Worm (Caenorhabditis elegans): ENCODE data around the gene gly-9.

gly-9 gene

DNA sequence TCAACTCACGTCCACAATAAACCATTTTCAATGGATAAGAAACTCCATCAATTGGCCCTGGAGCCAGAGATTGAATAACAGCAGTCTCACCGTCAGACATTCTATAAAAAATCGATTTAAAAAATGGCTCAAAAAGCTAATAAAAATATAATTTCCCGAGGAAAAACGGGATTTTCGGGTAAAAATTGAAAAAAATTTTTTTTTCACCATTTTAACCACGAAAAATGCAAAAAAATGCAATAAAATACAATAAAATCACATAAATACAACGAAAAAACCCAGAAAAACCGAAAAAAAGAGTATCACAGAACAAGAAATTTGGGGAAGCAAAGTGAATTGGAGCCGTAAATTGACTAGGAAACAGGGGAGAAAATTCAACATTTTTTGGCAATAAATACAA lies 11.6 kb downstream of the gly-9 start, which contains the start of gene Y47D3A.21:
Y47D3A.21 (minus strand) TSS at position 101 of the 400 bp plus-strand sequence.
- no peak for TF ChIP-seq sox-2 (GFP tag; IDR thresholded peaks at IDR 0.05)
- TF ChIP-seq zip-5 (tag; optimal IDR thresholded peaks at IDR 0.05) = no peak
- TF ChIP-seq madf-2 (tag; optimal IDR thresholded peaks at IDR 0.05) = no peak
- TF ChIP-seq unc-42 (tag; optimal IDR thresholded peaks at IDR 0.05) = no peak

DNA sequence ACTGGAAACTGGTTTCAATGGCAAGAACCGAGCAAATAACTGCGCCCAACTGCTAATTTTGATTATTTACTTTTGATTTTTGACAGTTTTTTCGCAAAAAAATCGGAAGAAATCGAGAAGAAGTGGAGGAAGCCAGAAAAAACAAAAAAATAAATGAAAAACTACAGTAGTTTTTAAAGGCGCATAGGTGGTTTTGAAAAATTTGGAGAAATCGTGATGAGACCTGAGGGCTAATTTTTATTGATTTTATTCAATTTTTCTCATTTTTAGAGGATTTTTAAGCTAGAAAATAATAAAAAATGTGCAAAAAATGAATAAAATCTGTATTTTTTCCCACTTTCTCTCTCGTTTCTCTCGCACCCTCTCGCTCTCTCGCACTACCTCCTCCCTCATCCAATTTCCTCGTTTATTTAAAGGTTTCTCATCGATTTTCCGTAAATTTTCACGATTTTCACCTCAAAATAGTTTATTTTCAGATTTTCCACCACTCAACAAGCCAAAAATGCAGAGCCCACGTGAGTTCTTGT lies 15.7 kb downstream of the gly-9 start, which contains the start of gene Y47D3A.20:
Y47D3A.20 (plus strand) TSS at position 477 of the 527 bp plus-strand sequence.
- TF ChIP-seq fkh-10 (GFP tag; optimal IDR thresholded peaks at IDR 0.05) (no peak), unc-86 (tag; optimal IDR thresholded peaks at IDR 0.05) (no peak), zip-5 (tag; optimal IDR thresholded peaks at IDR 0.05) (no peak), pat-9 (tag; optimal IDR thresholded peaks at IDR 0.05) (no peak), ceh-45 (GFP tag; IDR thresholded peaks at IDR 0.05) (no peak), rnt-1 (tag; optimal IDR thresholded peaks at IDR 0.05) (no peak), madf-2 (tag; optimal IDR thresholded peaks at IDR 0.05) (no peak), dve-1 (tag; optimal IDR thresholded peaks at IDR 0.05) (no peak), eyg-1 (tag; optimal IDR thresholded peaks at IDR 0.05) (no peak), lim-6 (tag; optimal IDR thresholded peaks at IDR 0.05) (no peak), mec-3 (tag; optimal IDR thresholded peaks at IDR 0.05; ENCODE audit: borderline replicate concordance) (no peak), pha-2 (tag; optimal IDR thresholded peaks at IDR 0.05) (no peak)

DNA sequence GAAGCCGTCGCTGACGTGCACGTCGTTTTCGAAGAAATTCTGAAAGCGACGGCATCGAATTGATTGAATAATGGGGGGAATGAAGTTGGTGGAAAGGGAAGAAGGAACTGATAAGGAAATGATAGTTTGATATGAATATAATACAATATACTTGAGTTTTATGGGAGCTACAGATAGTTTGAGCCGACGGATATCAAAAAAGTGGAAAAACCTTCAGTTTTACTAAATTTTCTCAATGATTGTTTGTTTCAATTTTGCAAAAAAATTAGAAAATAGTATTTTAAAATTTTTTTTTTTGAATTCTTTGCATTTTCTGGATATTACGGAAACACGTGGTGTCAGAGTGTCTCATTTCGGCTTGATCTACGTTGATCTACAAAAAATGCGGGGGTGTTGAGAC lies 19.6 kb downstream of the gly-9 start, which contains the start of gene obr-1:
obr-1 (minus strand) TSS at position 101 of the 400 bp plus-strand sequence.
- TF ChIP-seq ceh-24 (tag; optimal IDR thresholded peaks at IDR 0.05) (no peak), elt-4 (tag; optimal IDR thresholded peaks at IDR 0.05) (no peak), ceh-18 (tag; optimal IDR thresholded peaks at IDR 0.05) (no peak), ets-4 (tag; optimal IDR thresholded peaks at IDR 0.05) (no peak), ttx-3 (tag; optimal IDR thresholded peaks at IDR 0.05) (no peak), mec-3 (tag; optimal IDR thresholded peaks at IDR 0.05; ENCODE audit: borderline replicate concordance) (no peak), ceh-14 (tag; optimal IDR thresholded peaks at IDR 0.05) (no peak), npax-4 (tag; optimal IDR thresholded peaks at IDR 0.05) (no peak), ceh-19 (GFP tag; optimal IDR thresholded peaks at IDR 0.05) (no peak)

DNA sequence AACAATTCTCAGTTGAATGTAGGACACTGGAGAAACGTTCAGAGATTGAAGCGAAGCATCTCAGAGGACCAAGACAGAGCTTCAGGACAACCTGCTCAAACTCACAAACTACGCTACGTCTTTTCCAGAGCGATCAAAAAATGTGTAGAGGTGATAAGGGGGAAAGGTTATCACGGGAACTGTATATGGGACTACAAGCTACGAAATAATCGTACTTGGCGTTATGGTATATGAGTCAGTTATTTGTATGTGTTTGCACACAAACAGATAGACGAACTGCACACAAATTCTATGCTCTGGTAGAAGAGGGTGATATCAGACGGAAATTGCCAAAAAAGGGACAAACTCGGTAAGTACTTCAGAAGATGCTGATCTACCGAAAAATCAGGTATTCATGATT lies 21.2 kb downstream of the gly-9 start:
- no peak for TF ChIP-seq lim-6 (tag; optimal IDR thresholded peaks at IDR 0.05)

DNA sequence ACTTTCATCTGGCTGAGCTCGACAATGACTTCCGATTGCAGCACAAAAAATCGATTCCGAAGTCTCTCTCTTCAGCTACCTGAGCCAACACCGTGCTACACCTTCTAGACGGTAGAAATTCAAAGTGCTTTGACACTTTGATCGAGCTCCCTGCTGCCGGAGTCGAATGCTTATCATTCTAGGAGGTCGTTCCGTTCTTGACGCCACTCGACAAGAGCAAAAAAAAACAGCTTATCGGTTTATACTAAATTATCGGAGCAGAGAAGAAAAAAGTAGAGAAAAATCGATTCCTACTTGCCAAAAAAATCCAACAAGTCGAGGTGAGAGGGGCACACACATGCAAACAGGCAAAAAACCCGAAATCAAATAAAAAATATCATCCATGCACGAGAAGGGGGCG lies 21.8 kb downstream of the gly-9 start:
- TF ChIP-seq ref-2 (tag; optimal IDR thresholded peaks at IDR 0.05) (no peak), che-1 (tag; optimal IDR thresholded peaks at IDR 0.05) (no peak), hlh-15 (tag; optimal IDR thresholded peaks at IDR 0.05) (no peak)

DNA sequence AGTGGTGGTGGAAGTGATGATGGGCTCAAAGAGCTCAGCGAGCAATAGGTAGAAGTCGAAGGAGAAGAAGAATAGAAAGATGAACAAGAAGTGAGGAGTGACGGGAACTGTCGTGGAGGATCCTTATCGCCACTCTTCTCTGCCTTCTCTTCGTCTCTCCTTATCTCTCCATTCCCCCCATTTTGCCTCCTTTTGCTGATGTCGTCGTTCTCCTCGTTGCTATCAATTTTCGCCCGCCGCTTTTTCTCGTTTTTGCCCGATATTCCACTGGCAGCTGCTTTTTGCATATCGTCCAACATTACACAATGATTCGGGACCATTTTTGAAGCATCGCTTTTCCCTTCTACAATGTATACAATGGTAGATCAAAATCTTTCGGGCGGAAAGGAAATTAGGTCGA lies 23.0 kb downstream of the gly-9 start:
- TF ChIP-seq ref-2 (tag; optimal IDR thresholded peaks at IDR 0.05) = peak; percentile 23
- no peak for TF ChIP-seq tbx-7 (tag; optimal IDR thresholded peaks at IDR 0.05)
- peak; percentile 62 for TF ChIP-seq elt-2 (tag; optimal IDR thresholded peaks at IDR 0.05)

DNA sequence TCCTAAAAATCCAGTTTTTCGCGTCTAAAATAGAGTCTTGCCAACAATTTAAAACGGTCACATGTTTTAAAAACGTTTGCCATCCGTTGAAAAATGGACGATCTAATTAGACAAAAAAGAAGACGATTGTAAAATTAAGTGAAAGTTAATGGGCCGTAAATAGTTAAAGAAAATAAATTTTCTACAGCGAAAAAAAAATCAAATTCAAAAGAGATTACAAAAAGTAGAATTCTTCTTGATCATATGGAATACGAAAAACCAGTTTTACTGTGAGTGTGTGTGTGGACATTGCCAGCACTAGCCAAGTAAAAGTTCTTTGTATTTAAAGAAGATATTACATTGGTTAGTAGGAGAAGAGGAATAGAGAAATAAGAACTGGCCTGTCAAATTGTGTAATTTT lies 28.3 kb downstream of the gly-9 start:
- no peak for TF ChIP-seq ztf-16 (tag; optimal IDR thresholded peaks at IDR 0.05)
- no peak for TF ChIP-seq mec-3 (tag; optimal IDR thresholded peaks at IDR 0.05; ENCODE audit: borderline replicate concordance)
- TF ChIP-seq syd-9 (tag; optimal IDR thresholded peaks at IDR 0.05) = no peak
- no peak for TF ChIP-seq ceh-22 (tag; optimal IDR thresholded peaks at IDR 0.05)
- no peak for TF ChIP-seq ref-2 (tag; optimal IDR thresholded peaks at IDR 0.05)
